Worm (Caenorhabditis elegans): ENCODE measurements around the gene ret-1.

DNA sequence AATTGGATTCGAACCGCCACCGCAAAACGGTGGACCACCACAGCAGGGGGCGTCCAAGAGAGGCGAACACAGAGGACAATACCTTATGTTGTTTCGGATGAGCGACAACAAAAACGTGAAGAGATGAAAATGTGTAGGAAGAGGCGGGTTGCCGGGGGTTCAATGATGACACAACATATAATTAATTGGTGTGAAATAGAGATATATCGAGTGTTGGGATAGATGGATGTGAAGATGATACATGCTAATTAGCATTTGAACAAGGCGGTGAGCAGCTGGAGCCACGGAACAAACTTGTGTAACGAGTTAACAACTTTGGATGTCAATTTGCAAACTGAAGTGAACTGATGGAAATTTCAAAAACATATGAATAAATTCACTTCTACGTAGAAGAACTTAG, 54.9 kb downstream of the ret-1 start:
- TF ChIP-seq ama-1 (optimal IDR thresholded peaks at IDR 0.05), result no peak
- no peak for TF ChIP-seq hmg-4 (GFP tag; optimal IDR thresholded peaks at IDR 0.05)
- no peak for TF ChIP-seq B0310.2 (tag; optimal IDR thresholded peaks at IDR 0.05)
- no peak for TF ChIP-seq flt-1 (GFP tag; IDR thresholded peaks at IDR 0.05)
- TF ChIP-seq tbx-11 (GFP tag; IDR thresholded peaks at IDR 0.05), result no peak
- no peak for TF ChIP-seq ets-7 (tag; optimal IDR thresholded peaks at IDR 0.05)
- TF ChIP-seq sea-1 (GFP tag; conservative IDR thresholded peaks at IDR 0.05), result no peak
- TF ChIP-seq tra-4 (tag; optimal IDR thresholded peaks at IDR 0.05), result no peak
- TF ChIP-seq scrt-1 (GFP tag; IDR thresholded peaks at IDR 0.05), result no peak
